Fruit fly (Drosophila melanogaster) whole organism, prepupa: ENCODE measurements around the gene sens.

Experiments used
- CG10631 ChIP-seq: fragments of 200-800 bp; sonication (Bioruptor generic); optimal IDR thresholded peaks from 2 replicates; lab custom pipeline; 2016; ENCODE audit warnings: missing biosample characterization, missing genetic modification characterization
- CG3919 ChIP-seq: fragments of 200-800 bp; sonication (Bioruptor generic); optimal IDR thresholded peaks from 3 replicates; lab custom pipeline; 2016; ENCODE audit warnings: missing biosample characterization, missing genetic modification characterization
- CG6854 ChIP-seq: fragments of 200-800 bp; sonication (Bioruptor generic); optimal IDR thresholded peaks from 2 replicates; lab custom pipeline; 2017; ENCODE audit warnings: missing biosample characterization, mild to moderate bottlenecking, missing genetic modification characterization
- CG8119 ChIP-seq: fragments of 200-800 bp; sonication (Bioruptor generic); IDR thresholded peaks from 3 replicates; pipeline ENCODE4 v1.3.6; 2022; ENCODE audit warnings: missing biosample characterization, missing genetic modification characterization
- CG9139 ChIP-seq: fragments of 200-800 bp; sonication (Bioruptor generic); optimal IDR thresholded peaks from 3 replicates; lab custom pipeline; 2017; ENCODE audit warnings: missing biosample characterization, mild to moderate bottlenecking, missing genetic modification characterization
- Ets96B ChIP-seq: fragments of 200-800 bp; optimal IDR thresholded peaks from 2 replicates; lab custom pipeline; 2019; ENCODE audit warnings: missing biosample characterization, mild to moderate bottlenecking, missing genetic modification characterization, moderate library complexity
- Hr39 ChIP-seq: fragments of 200-800 bp; sonication (Bioruptor generic); optimal IDR thresholded peaks from 2 replicates; lab custom pipeline; 2016; ENCODE audit warnings: missing biosample characterization, missing genetic modification characterization
- Sox102F ChIP-seq: fragments of 200-800 bp; sonication (Bioruptor generic); optimal IDR thresholded peaks from 2 replicates; lab custom pipeline; 2016; ENCODE audit warnings: missing biosample characterization, mild to moderate bottlenecking, missing genetic modification characterization
- esn ChIP-seq: fragments of 200-800 bp; sonication (Bioruptor generic); optimal IDR thresholded peaks from 2 replicates; lab custom pipeline; 2016; ENCODE audit warnings: missing biosample characterization, mild to moderate bottlenecking, missing genetic modification characterization, moderate library complexity
- svp ChIP-seq: fragments of 200-800 bp; sonication (Bioruptor generic); peaks from one replicate; lab custom pipeline; 2016; ENCODE audit warnings: missing biosample characterization, missing genetic modification characterization

- no peak for TF ChIP-seq CG6854 (GFP tag; lab: Kevin White, UChicago)
- TF ChIP-seq esn (GFP tag; lab: Kevin White, UChicago): no peak
- TF ChIP-seq Sox102F (GFP tag; lab: Kevin White, UChicago): no peak
- no peak for TF ChIP-seq Ets96B (tag; lab: Kevin White, UChicago)
- TF ChIP-seq CG3919 (GFP tag; lab: Kevin White, UChicago): no peak
- TF ChIP-seq Hr39 (GFP tag; lab: Kevin White, UChicago): no peak
- no peak for TF ChIP-seq CG8119 (GFP tag; lab: Robert Waterston, UW)
- no peak for TF ChIP-seq CG9139 (GFP tag; lab: Kevin White, UChicago)
- TF ChIP-seq CG10631 (GFP tag; lab: Kevin White, UChicago): no peak
- no peak for TF ChIP-seq svp (GFP tag; lab: Kevin White, UChicago)
Measured at dm6 chr3L:13422286-13422787, 21.4 kb upstream of the sens start, which contains the start of gene CG32121.
